Worm (Caenorhabditis elegans) whole organism, L4/young adult: ENCODE measurements around the gene ham-1.

ENCODE experiments used
- W03F9.2 ChIP-seq: fragments of 150-350 bp; optimal IDR thresholded peaks from 2 replicates; lab custom pipeline; 2014; ENCODE audit warnings: missing biosample characterization, missing genetic modification characterization
- dao-5 ChIP-seq: sonication (generic microtip); optimal IDR thresholded peaks from 2 replicates; lab custom pipeline; 2016; ENCODE audit warnings: missing genotype, missing genetic modification characterization, moderate library complexity, missing compliant biosample characterization
- him-1 ChIP-seq: sonication (generic microtip); optimal IDR thresholded peaks from 2 replicates; lab custom pipeline; 2016; ENCODE audit warnings: missing genotype, missing genetic modification reagents, missing genetic modification characterization, missing compliant biosample characterization

DNA sequence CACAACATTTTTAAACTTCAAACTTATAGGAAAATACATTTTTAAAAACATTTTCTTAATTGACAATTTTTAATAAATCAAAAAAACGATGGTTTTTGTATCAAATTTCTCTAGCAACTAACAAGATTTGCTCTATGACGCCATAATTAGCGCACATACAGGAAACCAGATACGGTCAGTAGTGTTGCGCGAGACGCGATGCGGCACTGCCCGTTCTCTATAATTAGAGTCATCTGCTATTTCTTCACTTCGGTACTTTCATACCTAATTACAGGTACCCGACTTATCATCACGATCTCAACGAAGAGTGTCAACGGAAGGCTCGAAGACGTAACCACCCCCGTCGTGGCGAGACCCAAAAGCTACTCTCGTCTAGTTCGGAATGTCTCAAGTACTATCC is 2.6 kb downstream of the ham-1 start:
- TF ChIP-seq dao-5 (tag; lab: Kevin White, UChicago) (no peak), W03F9.2 (tag; lab: Kevin White, UChicago) (no peak), him-1 (tag; lab: Kevin White, UChicago) (no peak)
